Fruit fly (Drosophila melanogaster) whole organism, adult: Measurements from ENCODE around the gene CG14969.

Experiments
- CG1620 ChIP-seq: fragments of 200-800 bp; sonication (Bioruptor generic); optimal IDR thresholded peaks from 2 replicates; lab custom pipeline; 2016; ENCODE audit warnings: missing biosample characterization, missing genetic modification characterization
- CG33017 ChIP-seq: fragments of 200-800 bp; sonication (Bioruptor generic); optimal IDR thresholded peaks from 2 replicates; lab custom pipeline; 2018; ENCODE audit warnings: missing biosample characterization, mild to moderate bottlenecking, missing genetic modification characterization, moderate library complexity
- kay ChIP-seq: fragments of 200-800 bp; sonication (Bioruptor generic); peaks from one replicate; lab custom pipeline; 2016; ENCODE audit warnings: missing biosample characterization, missing genetic modification characterization, borderline replicate concordance
- toe ChIP-seq: fragments of 200-800 bp; sonication (Bioruptor generic); optimal IDR thresholded peaks from 2 replicates; lab custom pipeline; 2016; ENCODE audit warnings: missing biosample characterization, missing genetic modification characterization

DNA sequence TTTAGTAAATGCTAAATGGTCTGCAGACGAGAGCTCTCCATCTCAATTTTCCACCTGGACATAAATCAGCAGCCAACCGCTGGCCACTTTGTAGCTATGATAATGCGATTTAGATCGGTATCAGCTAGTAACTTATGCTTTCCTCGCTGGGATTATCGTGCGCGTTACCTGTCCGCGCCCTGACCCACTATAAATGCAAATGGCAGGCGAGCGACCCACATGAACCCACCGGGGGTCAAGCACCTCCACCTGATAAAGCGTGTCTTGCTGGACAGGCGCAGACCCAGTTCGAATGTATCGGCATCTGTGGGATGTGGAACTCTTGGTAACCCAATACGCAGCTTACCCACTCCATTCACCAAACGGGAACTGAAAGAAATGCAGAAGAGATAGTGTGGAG is 18.5 kb upstream of the CG14969 start:
- TF ChIP-seq toe (GFP tag; lab: Kevin White, UChicago) (no peak), CG33017 (tag; lab: Kevin White, UChicago) (no peak), CG1620 (GFP tag; lab: Kevin White, UChicago) (no peak), kay (GFP tag; lab: Kevin White, UChicago) (no peak)
